Worm (Caenorhabditis elegans): ENCODE results near the gene F21D5.7.

DNA sequence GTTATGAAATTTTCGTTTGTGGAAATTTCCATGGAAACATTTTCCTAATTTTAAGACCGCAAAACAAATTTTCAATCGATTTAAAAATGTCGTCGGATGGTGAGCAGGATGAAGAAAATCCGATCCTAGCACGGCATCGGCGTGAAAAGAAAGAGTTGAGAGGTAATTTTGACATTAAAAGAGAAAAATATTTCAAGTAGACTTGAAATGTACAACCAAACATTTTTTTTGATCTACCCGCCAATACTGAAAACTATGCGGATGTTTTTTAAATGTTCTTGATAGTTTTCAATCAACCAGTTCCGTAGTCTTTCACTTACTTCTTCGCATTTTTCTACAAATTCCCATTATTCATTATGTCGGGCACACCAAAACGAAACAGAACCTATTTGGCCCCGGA, 15.4 kb downstream of the F21D5.7 start, which contains the start of gene otub-3:
- TF ChIP-seq nhr-85 (tag) (no peak), ceh-82 (tag; optimal IDR thresholded peaks at IDR 0.05) (no peak), elt-3 (tag; optimal IDR thresholded peaks at IDR 0.05) (no peak), ceh-8 (GFP tag; optimal IDR thresholded peaks at IDR 0.05) (no peak), snpc-4 (tag; optimal IDR thresholded peaks at IDR 0.05) (no peak), lin-15B (tag; optimal IDR thresholded peaks at IDR 0.05) (no peak), lin-13 (GFP tag; optimal IDR thresholded peaks at IDR 0.05) (no peak), elt-2 (tag; optimal IDR thresholded peaks at IDR 0.05) (no peak), nhr-77 (tag; optimal IDR thresholded peaks at IDR 0.05) (no peak), pag-3 (tag; optimal IDR thresholded peaks at IDR 0.05; ENCODE audit: borderline replicate concordance, insufficient read depth) (no peak), blmp-1 (tag; optimal IDR thresholded peaks at IDR 0.05) (no peak), ceh-63 (GFP tag; optimal IDR thresholded peaks at IDR 0.05) (no peak)

All from whole organism, L1 larva.